Worm (Caenorhabditis elegans) whole organism, L4/young adult: ENCODE data around the gene zipt-2.1.

ENCODE experiments used
- W03F9.2 ChIP-seq: fragments of 150-350 bp; optimal IDR thresholded peaks from 2 replicates; lab custom pipeline; 2014; ENCODE audit warnings: missing biosample characterization, missing genetic modification characterization
- dao-5 ChIP-seq: sonication (generic microtip); optimal IDR thresholded peaks from 2 replicates; lab custom pipeline; 2016; ENCODE audit warnings: missing genotype, missing genetic modification characterization, moderate library complexity, missing compliant biosample characterization
- him-1 ChIP-seq: sonication (generic microtip); optimal IDR thresholded peaks from 2 replicates; lab custom pipeline; 2016; ENCODE audit warnings: missing genotype, missing genetic modification reagents, missing genetic modification characterization, missing compliant biosample characterization

DNA sequence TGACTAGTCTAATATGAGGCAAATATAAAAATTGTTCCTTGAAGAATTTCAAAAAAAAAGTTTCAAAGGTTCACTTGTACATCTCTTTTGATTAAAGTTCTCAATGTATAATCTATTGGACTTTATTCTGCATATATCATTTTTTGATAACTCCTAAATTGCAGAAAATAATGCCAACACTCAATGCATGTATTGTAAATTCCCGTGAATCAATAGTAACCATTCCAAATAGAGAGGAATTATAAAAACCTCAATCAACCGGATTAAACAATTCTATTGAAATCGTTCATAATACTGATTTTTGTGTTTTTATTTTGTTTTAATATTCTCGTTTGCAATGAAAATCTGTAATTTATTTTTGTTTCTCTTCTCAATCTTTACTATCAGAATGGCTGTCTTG is 34.4 kb upstream of the zipt-2.1 start, which contains the start of gene T25B9.12:
- no peak for TF ChIP-seq dao-5 (tag; lab: Kevin White, UChicago)
- no peak for TF ChIP-seq him-1 (tag; lab: Kevin White, UChicago)
- TF ChIP-seq W03F9.2: no peak
